Worm (Caenorhabditis elegans): ENCODE measurements around the gene ugt-1.

ce11 chrV:10436612-10437011, 41.1 kb downstream of the ugt-1 start, which contains the start of gene set-22:
- TF ChIP-seq elt-2 (tag; optimal IDR thresholded peaks at IDR 0.05) (no peak), hlh-6 (tag; optimal IDR thresholded peaks at IDR 0.05) (no peak), dmd-4 (tag; optimal IDR thresholded peaks at IDR 0.05; ENCODE audit: borderline replicate concordance) (no peak), tbx-2 (tag; optimal IDR thresholded peaks at IDR 0.05) (no peak), sox-4 (tag; optimal IDR thresholded peaks at IDR 0.05) (no peak), fkh-10 (GFP tag; optimal IDR thresholded peaks at IDR 0.05) (no peak), elt-4 (tag; optimal IDR thresholded peaks at IDR 0.05) (no peak), ama-1 (optimal IDR thresholded peaks at IDR 0.05) (no peak), pha-4 (tag; optimal IDR thresholded peaks at IDR 0.05) (no peak), dve-1 (tag; optimal IDR thresholded peaks at IDR 0.05) (no peak), npax-4 (tag; optimal IDR thresholded peaks at IDR 0.05) (no peak), hlh-8 (tag; optimal IDR thresholded peaks at IDR 0.05) (no peak)

All from whole organism, late embryonic.